Fruit fly (Drosophila melanogaster) whole organism, embryonic: ENCODE results near the gene CG15480.

Source experiments
- Ada2b ChIP-seq: fragments of 200-800 bp; sonication (Bioruptor generic); IDR thresholded peaks from 2 replicates; pipeline ENCODE4 v1.3.6; 2022; ENCODE audit warnings: missing biosample characterization, missing genetic modification characterization
- CG10979 ChIP-seq: fragments of 200-800 bp; sonication (Bioruptor generic); optimal IDR thresholded peaks from 2 replicates; lab custom pipeline; 2018; ENCODE audit warnings: missing biosample characterization, mild to moderate bottlenecking, missing genetic modification characterization, moderate library complexity
- CG12236 ChIP-seq: fragments of 200-800 bp; sonication (Bioruptor generic); optimal IDR thresholded peaks from 2 replicates; lab custom pipeline; 2016; ENCODE audit warnings: missing biosample characterization, missing genetic modification characterization
- CG14014 ChIP-seq: fragments of 200-800 bp; sonication (Bioruptor generic); IDR thresholded peaks from 2 replicates; pipeline ENCODE4 v1.3.6; 2022; ENCODE audit warnings: missing biosample characterization, missing genetic modification characterization
- CG1602 ChIP-seq: fragments of 200-800 bp; sonication (Bioruptor generic); optimal IDR thresholded peaks from 3 replicates; lab custom pipeline; 2016; ENCODE audit warnings: missing biosample characterization, missing genetic modification characterization
- CG17361 ChIP-seq: fragments of 200-800 bp; sonication (Bioruptor generic); IDR thresholded peaks from 3 replicates; pipeline ENCODE4 v1.3.6; 2022; ENCODE audit warnings: missing biosample characterization, missing genetic modification characterization
- CG2678 ChIP-seq: fragments of 200-800 bp; sonication (Bioruptor generic); optimal IDR thresholded peaks from 3 replicates; lab custom pipeline; 2019; ENCODE audit warnings: missing biosample characterization, mild to moderate bottlenecking, missing genetic modification characterization, moderate library complexity
- CG8290 ChIP-seq, 3 experiments: fragments of 200-800 bp; sonication (Bioruptor generic); optimal IDR thresholded peaks; 2 replicates each; lab custom pipeline; 2016 to 2019; ENCODE audit warnings: missing biosample characterization in 3 of 3, missing genetic modification characterization in 3 of 3, mild to moderate bottlenecking in 2 of 3, moderate library complexity in 1 of 3
- Hr39 ChIP-seq: fragments of >200 bp; optimal IDR thresholded peaks from 2 replicates; lab custom pipeline; 2017
- Sry-δ ChIP-seq: fragments of 200-800 bp; sonication (Bioruptor generic); optimal IDR thresholded peaks from 2 replicates; lab custom pipeline; 2016; ENCODE audit warnings: missing biosample characterization, missing genetic modification characterization
- chif ChIP-seq, 2 experiments: fragments of 200-800 bp; sonication (Bioruptor generic); optimal IDR thresholded peaks; 3 replicates each; lab custom pipeline; 2016; ENCODE audit warnings: missing biosample characterization in 2 of 2, missing genetic modification characterization in 2 of 2
- psq ChIP-seq: fragments of 200-800 bp; sonication (Bioruptor generic); optimal IDR thresholded peaks from 2 replicates; lab custom pipeline; 2017; ENCODE audit warnings: missing biosample characterization, missing genetic modification characterization
- zfh2 ChIP-seq: fragments of 200-800 bp; sonication (Bioruptor generic); optimal IDR thresholded peaks from 2 replicates; lab custom pipeline; 2016; ENCODE audit warnings: missing biosample characterization, missing genetic modification characterization

dm6 chr2L:13229388-13229882, 4.4 kb upstream of the CG15480 start, which contains the start of gene CG16815:
- TF ChIP-seq CG12236 (GFP tag; lab: Kevin White, UChicago) (no peak), Hr39 (lab: Kevin White, UChicago) (no peak), CG2678 (no peak), Sry-δ (GFP tag; lab: Kevin White, UChicago) (no peak), psq (GFP tag; lab: Kevin White, UChicago) (no peak), CG1602 (GFP tag; lab: Kevin White, UChicago) (no peak), CG10979 (no peak), CG17361 (GFP tag; lab: Robert Waterston, UW) (no peak), chif (GFP tag; optimal IDR thresholded peaks at IDR 0.05; lab: Kevin White, UChicago) (no peak), zfh2 (GFP tag; lab: Kevin White, UChicago) (no peak), CG8290 (GFP tag; optimal IDR thresholded peaks at IDR 0.05; lab: Kevin White, UChicago) (no peak), CG8290 (tag; optimal IDR thresholded peaks at IDR 0.05; lab: Kevin White, UChicago) (no peak), Ada2b (no peak), CG14014 (GFP tag; lab: Robert Waterston, UW) (no peak)
